Worm (Caenorhabditis elegans): ENCODE measurements around the gene F08D12.2.

ce11 chrII:2770788-2771187 lies 10.7 kb upstream of the F08D12.2 start, which contains the start of gene fbxb-105:
- TF ChIP-seq zag-1 (tag; optimal IDR thresholded peaks at IDR 0.05) (no peak), vab-7 (GFP tag; IDR thresholded peaks at IDR 0.05) (no peak), ztf-11 (tag; optimal IDR thresholded peaks at IDR 0.05) (no peak), mxl-3 (GFP tag; optimal IDR thresholded peaks at IDR 0.05) (no peak), pha-4 (GFP tag; IDR thresholded peaks at IDR 0.05) (no peak), pha-4 (tag; optimal IDR thresholded peaks at IDR 0.05) (no peak), nhr-76 (tag; optimal IDR thresholded peaks at IDR 0.05) (no peak), lin-15B (tag; optimal IDR thresholded peaks at IDR 0.05) (no peak), mxl-2 (GFP tag; conservative IDR thresholded peaks at IDR 0.05) (no peak), nhr-25 (tag; optimal IDR thresholded peaks at IDR 0.05; ENCODE audit: borderline replicate concordance, insufficient read depth) (no peak), ceh-82 (tag; optimal IDR thresholded peaks at IDR 0.05) (no peak)

Measured in whole organism, L4 larva.